Worm (Caenorhabditis elegans) whole organism, late embryonic: Measurements from ENCODE around the gene cyn-7.

Experiments
- ama-1 ChIP-seq: fragments of 150-350 bp; optimal IDR thresholded peaks from 2 replicates; lab custom pipeline; 2014
- ceh-45 ChIP-seq: fragments of 200-800 bp; sonication (Bioruptor generic); IDR thresholded peaks from 2 replicates; pipeline ENCODE4 v1.3.6; 2022; ENCODE audit warnings: missing genetic modification reagents, missing genetic modification characterization, missing compliant biosample characterization
- che-1 ChIP-seq: sonication (generic microtip); optimal IDR thresholded peaks from 2 replicates; lab custom pipeline; 2016; ENCODE audit warnings: mild to moderate bottlenecking, missing genetic modification characterization, missing compliant biosample characterization
- dmd-4 ChIP-seq: sonication (generic microtip); optimal IDR thresholded peaks from 2 replicates; lab custom pipeline; 2016; ENCODE audit warnings: borderline replicate concordance, missing genetic modification characterization, missing compliant biosample characterization
- elt-2 ChIP-seq: sonication (generic microtip); optimal IDR thresholded peaks from 2 replicates; lab custom pipeline; 2016; ENCODE audit warnings: missing genetic modification reagents, missing genetic modification characterization, missing compliant biosample characterization
- ets-4 ChIP-seq: sonication (generic microtip); optimal IDR thresholded peaks from 2 replicates; lab custom pipeline; 2016; ENCODE audit warnings: missing genetic modification characterization, missing compliant biosample characterization
- hlh-30 ChIP-seq: sonication (generic microtip); optimal IDR thresholded peaks from 2 replicates; lab custom pipeline; 2017; ENCODE audit warnings: antibody characterized with exemption, missing genetic modification characterization, missing compliant biosample characterization; ENCODE audit not compliant: insufficient read depth
- nfya-1 ChIP-seq: sonication (generic microtip); optimal IDR thresholded peaks from 2 replicates; lab custom pipeline; 2017; ENCODE audit warnings: missing genetic modification characterization, mild to moderate bottlenecking, missing compliant biosample characterization, antibody characterized with exemption, moderate library complexity
- pat-9 ChIP-seq: fragments of 200-800 bp; sonication (Bioruptor generic); optimal IDR thresholded peaks from 2 replicates; lab custom pipeline; 2018; ENCODE audit warnings: mild to moderate bottlenecking, missing genetic modification characterization, moderate library complexity, missing compliant biosample characterization
- pqm-1 ChIP-seq: sonication (generic microtip); optimal IDR thresholded peaks from 2 replicates; lab custom pipeline; 2016; ENCODE audit warnings: missing genetic modification characterization, missing compliant biosample characterization
- sox-2 ChIP-seq: fragments of 200-800 bp; sonication (Bioruptor generic); IDR thresholded peaks from 2 replicates; pipeline ENCODE4 v1.3.6; 2022; ENCODE audit warnings: missing genetic modification reagents, missing genetic modification characterization, missing compliant biosample characterization
- tbx-7 ChIP-seq: sonication (generic microtip); optimal IDR thresholded peaks from 2 replicates; lab custom pipeline; 2016; ENCODE audit warnings: missing genotype, missing genetic modification characterization, missing compliant biosample characterization
- unc-42 ChIP-seq: sonication (generic microtip); optimal IDR thresholded peaks from 2 replicates; lab custom pipeline; 2016; ENCODE audit warnings: missing genotype, missing genetic modification characterization, missing compliant biosample characterization
- unc-55 ChIP-seq: sonication (generic microtip); optimal IDR thresholded peaks from 2 replicates; lab custom pipeline; 2017; ENCODE audit warnings: missing biosample characterization, missing genetic modification reagents, missing genetic modification characterization

DNA sequence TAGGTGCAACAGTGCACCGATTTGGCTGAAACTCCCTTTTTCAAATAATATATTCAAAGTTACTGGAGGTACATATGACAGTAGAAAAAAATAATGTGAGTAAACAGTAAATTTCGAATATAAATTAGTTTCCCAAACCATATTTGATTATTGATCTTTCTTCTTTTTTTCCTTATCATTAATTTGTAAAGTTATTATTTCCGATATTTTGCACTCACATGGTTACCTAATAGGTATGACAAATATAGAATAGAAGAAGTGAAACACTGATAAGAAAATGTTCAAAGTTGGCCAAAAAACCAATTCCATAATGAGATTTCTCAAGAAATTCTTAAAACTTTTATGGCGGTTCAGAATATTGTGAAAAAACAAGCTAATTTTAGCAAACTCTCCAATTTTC, 47.4 kb downstream of the cyn-7 start:
- TF ChIP-seq ceh-45 (GFP tag; lab: Robert Waterston, UW) (no peak), sox-2 (GFP tag; lab: Robert Waterston, UW) (no peak), ama-1 (lab: Kevin White, UChicago) (no peak), nfya-1 (tag; lab: Kevin White, UChicago) (no peak), pqm-1 (tag; lab: Kevin White, UChicago) (no peak), elt-2 (tag; lab: Kevin White, UChicago) (no peak), pat-9 (tag; lab: Kevin White, UChicago) (no peak), ets-4 (tag; lab: Kevin White, UChicago) (no peak), tbx-7 (tag; lab: Kevin White, UChicago) (no peak), unc-42 (tag; lab: Kevin White, UChicago) (no peak), dmd-4 (tag; lab: Kevin White, UChicago) (no peak), hlh-30 (tag; lab: Kevin White, UChicago) (no peak), unc-55 (GFP tag; lab: Kevin White, UChicago) (no peak), che-1 (no peak)
